Fruit fly (Drosophila melanogaster) whole organism, embryonic: ENCODE data around the gene CG5003.

Experiments used
- Awh ChIP-seq: fragments of 200-800 bp; sonication (Bioruptor generic); IDR thresholded peaks from 2 replicates; pipeline ENCODE4, ENCODE4 v1.3.6; 2022; ENCODE audit warnings: missing biosample characterization, missing genetic modification characterization
- Bdp1 ChIP-seq: fragments of 200-800 bp; sonication (Bioruptor generic); optimal IDR thresholded peaks from 3 replicates; lab custom pipeline; 2016; ENCODE audit warnings: missing biosample characterization, missing genetic modification characterization
- CG10147 ChIP-seq: fragments of 200-800 bp; sonication (Bioruptor generic); optimal IDR thresholded peaks from 2 replicates; lab custom pipeline; 2019; ENCODE audit warnings: missing biosample characterization, mild to moderate bottlenecking, missing genetic modification characterization, moderate library complexity
- CG11398 ChIP-seq: fragments of 200-800 bp; sonication (Bioruptor generic); optimal IDR thresholded peaks from 2 replicates; lab custom pipeline; 2016; ENCODE audit warnings: missing biosample characterization, missing genetic modification characterization
- CG11696 ChIP-seq: fragments of 200-800 bp; sonication (Bioruptor generic); IDR thresholded peaks from 2 replicates; pipeline ENCODE4 v1.3.6; 2022; ENCODE audit warnings: missing biosample characterization, missing genetic modification characterization
- CG12104 ChIP-seq: fragments of 200-800 bp; sonication (Bioruptor generic); optimal IDR thresholded peaks from 3 replicates; lab custom pipeline; 2016; ENCODE audit warnings: missing biosample characterization, missing genetic modification characterization
- CG15514 ChIP-seq: fragments of 200-800 bp; sonication (Bioruptor generic); optimal IDR thresholded peaks from 3 replicates; lab custom pipeline; 2017; ENCODE audit warnings: missing biosample characterization, missing genetic modification characterization, mild to moderate bottlenecking, moderate library complexity, missing genetic modification reagents
- CG16813 ChIP-seq: fragments of 200-800 bp; sonication (Bioruptor generic); IDR thresholded peaks from 3 replicates; pipeline ENCODE4 v1.3.6; 2022; ENCODE audit warnings: missing biosample characterization, missing genetic modification characterization; ENCODE audit not compliant: partially characterized antibody
- CG16863 ChIP-seq: fragments of 200-800 bp; sonication (Bioruptor generic); optimal IDR thresholded peaks from 3 replicates; lab custom pipeline; 2016; ENCODE audit warnings: missing biosample characterization, missing genetic modification characterization
- CG17328 ChIP-seq: fragments of 200-800 bp; sonication (Bioruptor generic); IDR thresholded peaks from 2 replicates; pipeline ENCODE4 v1.3.6; 2022; ENCODE audit warnings: missing biosample characterization, missing genetic modification characterization
- CG17361 ChIP-seq: fragments of 200-800 bp; sonication (Bioruptor generic); IDR thresholded peaks from 3 replicates; pipeline ENCODE4 v1.3.6; 2022; ENCODE audit warnings: missing biosample characterization, missing genetic modification characterization
- CG17385 ChIP-seq: fragments of 200-800 bp; sonication (Bioruptor generic); optimal IDR thresholded peaks from 3 replicates; lab custom pipeline; 2018; ENCODE audit warnings: missing biosample characterization, mild to moderate bottlenecking, missing genetic modification characterization
- CG18599 ChIP-seq: fragments of 200-800 bp; sonication (Bioruptor generic); optimal IDR thresholded peaks from 3 replicates; lab custom pipeline; 2017; ENCODE audit warnings: missing biosample characterization, missing genetic modification characterization, mild to moderate bottlenecking, moderate library complexity, missing genetic modification reagents
- CG31441 ChIP-seq: fragments of 200-800 bp; sonication (Bioruptor generic); IDR thresholded peaks from 2 replicates; pipeline ENCODE4 v1.3.6; 2022; ENCODE audit warnings: missing biosample characterization, missing genetic modification characterization
- CG33557 ChIP-seq: fragments of 200-800 bp; sonication (Bioruptor generic); optimal IDR thresholded peaks from 2 replicates; lab custom pipeline; 2019; ENCODE audit warnings: missing biosample characterization, mild to moderate bottlenecking, missing genetic modification characterization, moderate library complexity
- CG4617 ChIP-seq: fragments of 200-800 bp; sonication (Bioruptor generic); optimal IDR thresholded peaks from 3 replicates; lab custom pipeline; 2016; ENCODE audit warnings: missing biosample characterization, missing genetic modification characterization, borderline replicate concordance
- CG6654 ChIP-seq: fragments of 200-800 bp; sonication (Bioruptor generic); optimal IDR thresholded peaks from 2 replicates; lab custom pipeline; 2017; ENCODE audit warnings: missing biosample characterization, mild to moderate bottlenecking, missing genetic modification characterization
- CG6765 ChIP-seq: fragments of 200-800 bp; sonication (Bioruptor generic); optimal IDR thresholded peaks from 3 replicates; lab custom pipeline; 2017; ENCODE audit warnings: missing biosample characterization, mild to moderate bottlenecking, missing genetic modification characterization
- CG7786 ChIP-seq: fragments of 200-800 bp; sonication (Bioruptor generic); optimal IDR thresholded peaks from 2 replicates; lab custom pipeline; 2016; ENCODE audit warnings: missing biosample characterization, missing genetic modification characterization
- CG7963 ChIP-seq: fragments of 200-800 bp; sonication (Bioruptor generic); IDR thresholded peaks from 3 replicates; pipeline ENCODE4 v1.3.6; 2022; ENCODE audit warnings: missing biosample characterization, missing genetic modification characterization; ENCODE audit not compliant: partially characterized antibody
- CG8944 ChIP-seq: fragments of 200-800 bp; sonication (Bioruptor generic); optimal IDR thresholded peaks from 3 replicates; lab custom pipeline; 2016; ENCODE audit warnings: missing biosample characterization, missing genetic modification characterization
- CG9609 ChIP-seq: fragments of 200-800 bp; sonication (Bioruptor generic); optimal IDR thresholded peaks from 3 replicates; lab custom pipeline; 2016; ENCODE audit warnings: missing biosample characterization, missing genetic modification characterization
- Dad ChIP-seq: fragments of 200-800 bp; sonication (Bioruptor generic); optimal IDR thresholded peaks from 3 replicates; lab custom pipeline; 2016; ENCODE audit warnings: missing biosample characterization, missing genetic modification characterization
- Fer2 ChIP-seq: fragments of 200-800 bp; sonication (Bioruptor generic); optimal IDR thresholded peaks from 2 replicates; lab custom pipeline; 2018; ENCODE audit warnings: missing biosample characterization, mild to moderate bottlenecking, missing genetic modification characterization, moderate library complexity
- H15 ChIP-seq: fragments of 200-800 bp; sonication (Bioruptor generic); IDR thresholded peaks from 3 replicates; pipeline ENCODE4 v1.3.6; 2022; ENCODE audit warnings: missing biosample characterization, missing genetic modification characterization
- Myb ChIP-seq: fragments of 200-800 bp; sonication (Bioruptor generic); optimal IDR thresholded peaks from 2 replicates; lab custom pipeline; 2016; ENCODE audit warnings: missing biosample characterization, missing genetic modification characterization
- YL-1 ChIP-seq: fragments of 200-800 bp; sonication (Bioruptor generic); optimal IDR thresholded peaks from 3 replicates; lab custom pipeline; 2017; ENCODE audit warnings: missing biosample characterization, mild to moderate bottlenecking, missing genetic modification characterization
- aop ChIP-seq: fragments of 200-800 bp; sonication (Bioruptor generic); IDR thresholded peaks from 2 replicates; pipeline ENCODE4 v1.3.6; 2022; ENCODE audit warnings: missing biosample characterization, missing genetic modification characterization
- chn ChIP-seq: fragments of 200-800 bp; sonication (Bioruptor generic); optimal IDR thresholded peaks from 2 replicates; lab custom pipeline; 2016; ENCODE audit warnings: missing biosample characterization, missing genetic modification characterization
- danr ChIP-seq: fragments of 200-800 bp; sonication (Bioruptor generic); IDR thresholded peaks from 2 replicates; pipeline ENCODE4 v1.3.6; 2022; ENCODE audit warnings: missing biosample characterization, missing genetic modification characterization
- dmrt11E ChIP-seq: fragments of 200-800 bp; sonication (Bioruptor generic); optimal IDR thresholded peaks from 3 replicates; lab custom pipeline; 2018; ENCODE audit warnings: missing biosample characterization, mild to moderate bottlenecking, missing genetic modification characterization, moderate library complexity
- dmrt99B ChIP-seq: fragments of 200-800 bp; sonication (Bioruptor generic); optimal IDR thresholded peaks from 2 replicates; lab custom pipeline; 2018; ENCODE audit warnings: missing biosample characterization, mild to moderate bottlenecking, missing genetic modification characterization, moderate library complexity
- en ChIP-seq: fragments of 200-800 bp; sonication (Bioruptor generic); optimal IDR thresholded peaks from 2 replicates; lab custom pipeline; 2016; ENCODE audit warnings: missing biosample characterization, missing genetic modification characterization
- fd102C ChIP-seq: fragments of 200-800 bp; sonication (Bioruptor generic); optimal IDR thresholded peaks from 2 replicates; lab custom pipeline; 2018; ENCODE audit warnings: missing biosample characterization, mild to moderate bottlenecking, missing genetic modification characterization, moderate library complexity
- grn ChIP-seq: fragments of 200-800 bp; sonication (Bioruptor generic); optimal IDR thresholded peaks from 3 replicates; lab custom pipeline; 2017; ENCODE audit warnings: missing biosample characterization, missing genetic modification characterization
- insv ChIP-seq, 2 experiments: fragments of 200-800 bp; sonication (Bioruptor generic); optimal IDR thresholded peaks; 3 replicates each; lab custom pipeline; 2016 to 2018; ENCODE audit warnings: missing biosample characterization in 2 of 2, missing genetic modification characterization in 2 of 2
- ken ChIP-seq: fragments of 200-800 bp; sonication (Bioruptor generic); IDR thresholded peaks from 3 replicates; pipeline ENCODE4 v1.3.6; 2022; ENCODE audit warnings: missing biosample characterization, missing genetic modification characterization
- luna ChIP-seq: fragments of 200-800 bp; sonication (Bioruptor generic); optimal IDR thresholded peaks from 2 replicates; lab custom pipeline; 2016; ENCODE audit warnings: missing biosample characterization, missing genetic modification characterization
- mam ChIP-seq: fragments of 200-800 bp; sonication (Bioruptor generic); optimal IDR thresholded peaks from 3 replicates; lab custom pipeline; 2016; ENCODE audit warnings: missing biosample characterization, missing genetic modification characterization
- nerfin-1 ChIP-seq: fragments of 200-800 bp; sonication (Bioruptor generic); optimal IDR thresholded peaks from 3 replicates; lab custom pipeline; 2019; ENCODE audit warnings: missing biosample characterization, mild to moderate bottlenecking, missing genetic modification characterization, moderate library complexity
- nom ChIP-seq: fragments of 200-800 bp; sonication (Bioruptor generic); optimal IDR thresholded peaks from 2 replicates; lab custom pipeline; 2017; ENCODE audit warnings: missing biosample characterization, missing genetic modification characterization, mild to moderate bottlenecking, moderate library complexity, missing genetic modification reagents
- org-1 ChIP-seq: fragments of 200-800 bp; sonication (Bioruptor generic); optimal IDR thresholded peaks from 2 replicates; lab custom pipeline; 2017; ENCODE audit warnings: missing biosample characterization, missing genetic modification characterization
- pan ChIP-seq, 4 experiments: fragments of >200 bp in 3 of 4; fragments of 200-800 bp in 1 of 4; sonication (Bioruptor generic) in 1 of 4; optimal IDR thresholded peaks in 3 of 4; IDR thresholded peaks in 1 of 4; 2 replicates each; pipeline versions ENCODE4 v1.3.6 to Lab custom; 2017 to 2022; ENCODE audit warnings: missing biosample characterization in 2 of 4, missing genetic modification characterization in 2 of 4, mixed read lengths in 1 of 4
- sc ChIP-seq, 3 experiments: fragments of >200 bp in 2 of 3; fragments of 200-800 bp in 1 of 3; sonication (Bioruptor generic) in 1 of 3; optimal IDR thresholded peaks; 2 replicates in 2 of 3; 3 replicates in 1 of 3; lab custom pipeline; 2017; ENCODE audit warnings: mild to moderate bottlenecking in 1 of 3, missing biosample characterization in 1 of 3, missing genetic modification characterization in 1 of 3, missing genetic modification reagents in 1 of 3
- slbo ChIP-seq: fragments of 200-800 bp; sonication (Bioruptor generic); IDR thresholded peaks from 2 replicates; pipeline ENCODE4 v1.3.6; 2022; ENCODE audit warnings: missing biosample characterization, missing genetic modification characterization
- sna ChIP-seq: fragments of 200-800 bp; sonication (Bioruptor generic); IDR thresholded peaks from 2 replicates; pipeline ENCODE4 v1.3.6; 2022; ENCODE audit warnings: missing biosample characterization, missing genetic modification characterization; ENCODE audit not compliant: partially characterized antibody
- sr ChIP-seq: fragments of 200-800 bp; sonication (Bioruptor generic); IDR thresholded peaks from 3 replicates; pipeline ENCODE4 v1.3.6; 2022; ENCODE audit warnings: missing biosample characterization, missing genetic modification characterization
- vvl ChIP-seq: fragments of 200-800 bp; sonication (Bioruptor generic); IDR thresholded peaks from 2 replicates; pipeline ENCODE4 v1.3.6; 2022; ENCODE audit warnings: missing biosample characterization, missing genetic modification characterization

Gene CG5003

DNA sequence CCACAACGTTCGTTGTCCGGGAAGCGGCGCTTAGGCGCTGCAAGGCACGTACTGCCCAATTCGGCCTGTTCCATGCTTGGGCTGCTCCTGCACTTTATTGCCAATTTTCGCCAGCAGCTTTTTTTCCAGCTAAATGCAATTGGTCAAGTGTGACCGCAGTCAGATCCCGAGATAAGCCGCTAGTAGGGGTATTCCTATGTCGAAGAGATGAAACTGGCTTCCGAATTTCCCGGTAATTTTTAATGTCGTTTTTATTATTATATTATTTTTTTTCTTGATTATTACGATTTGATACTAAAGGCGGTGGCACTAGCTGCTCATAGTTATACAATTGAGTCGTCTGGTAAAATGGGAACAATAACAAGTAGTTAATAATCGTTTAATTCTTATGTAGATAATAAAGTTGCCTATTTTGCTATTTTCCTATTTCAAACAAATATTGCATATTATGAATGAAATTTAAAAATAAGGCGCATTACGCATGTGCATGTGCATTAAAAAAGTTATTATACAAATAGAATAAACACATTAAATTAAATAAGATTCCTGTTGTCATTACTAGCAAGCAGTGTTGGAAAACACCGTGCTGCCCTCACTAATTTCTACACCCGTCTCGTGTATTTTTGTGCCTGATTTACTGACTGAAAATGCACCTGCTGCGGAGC is at the start of gene CG5003, which contains the start of gene mRpS22 (continued):
- TF ChIP-seq Myb (no peak), org-1 (no peak), dmrt11E (tag; lab: Kevin White, UChicago) (peak; percentile 47), en (GFP tag; lab: Kevin White, UChicago) (no peak), slbo (GFP tag; lab: Robert Waterston, UW) (peak; percentile 72), CG17361 (GFP tag; lab: Robert Waterston, UW) (peak; percentile 88; the same call in 2 of the 3 replicates), CG7786 (GFP tag; lab: Kevin White, UChicago) (no peak), Bdp1 (GFP tag; lab: Kevin White, UChicago) (peak; percentile 13), CG16863 (GFP tag; lab: Kevin White, UChicago) (no peak), nerfin-1 (tag; lab: Kevin White, UChicago) (peak; percentile 63), CG17328 (GFP tag; lab: Robert Waterston, UW) (peak; percentile 14; the same call in 1 of the 2 replicates), CG9609 (GFP tag; lab: Kevin White, UChicago) (no peak), CG11696 (GFP tag; lab: Robert Waterston, UW) (no peak), CG4617 (GFP tag; lab: Kevin White, UChicago) (no peak), CG6765 (GFP tag; lab: Kevin White, UChicago) (no peak), CG17385 (GFP tag; lab: Kevin White, UChicago) (peak; percentile 55), sc (optimal IDR thresholded peaks at IDR 0.05; lab: Kevin White, UChicago) (no peak), sc (GFP tag; optimal IDR thresholded peaks at IDR 0.05; lab: Kevin White, UChicago) (no peak), pan (optimal IDR thresholded peaks at IDR 0.05; lab: Kevin White, UChicago) (no peak), pan (GFP tag; optimal IDR thresholded peaks at IDR 0.05 in 1 of 2, IDR thresholded peaks at IDR 0.05 in 1 of 2) (peak in 1 of 2 experiments; percentile 59), Awh (GFP tag; lab: Robert Waterston, UW) (no peak), CG31441 (GFP tag; lab: Robert Waterston, UW) (peak; percentile 64), aop (no peak), CG18599 (GFP tag; lab: Kevin White, UChicago) (peak; percentile 45), YL-1 (GFP tag; lab: Kevin White, UChicago) (peak; percentile 39), chn (no peak), CG12104 (peak; percentile 69), grn (peak; percentile 51), fd102C (no peak), H15 (GFP tag; lab: Robert Waterston, UW) (no peak), vvl (GFP tag; lab: Robert Waterston, UW) (peak; percentile 61), insv (GFP tag; optimal IDR thresholded peaks at IDR 0.05; lab: Kevin White, UChicago) (peak in 1 of 2 experiments; percentile 22), nom (GFP tag; lab: Kevin White, UChicago) (no peak), Fer2 (tag; lab: Kevin White, UChicago) (peak; percentile 63), luna (GFP tag; lab: Kevin White, UChicago) (no peak), CG7963 (GFP tag; lab: Robert Waterston, UW) (no peak), dmrt99B (tag; lab: Kevin White, UChicago) (peak; percentile 51), CG8944 (GFP tag; lab: Kevin White, UChicago) (no peak), CG15514 (GFP tag; lab: Kevin White, UChicago) (peak; percentile 13), danr (GFP tag; lab: Robert Waterston, UW) (0 out of 2 replicates have a peak, but pooled peaks have one; percentile 26), CG6654 (GFP tag; lab: Kevin White, UChicago) (peak; percentile 32), mam (no peak), sr (GFP tag; lab: Robert Waterston, UW) (no peak), CG16813 (peak; percentile 46; the same call in 1 of the 3 replicates), CG33557 (GFP tag; lab: Kevin White, UChicago) (peak; percentile 38), sna (no peak), ken (GFP tag; lab: Robert Waterston, UW) (no peak), Dad (GFP tag; lab: Kevin White, UChicago) (no peak), CG10147 (GFP tag; lab: Kevin White, UChicago) (peak; percentile 27), CG11398 (GFP tag; lab: Kevin White, UChicago) (no peak)
